Fruit fly (Drosophila melanogaster) whole organism, embryonic: ENCODE data around the gene CG2691.

ENCODE experiments used
- Antp ChIP-seq: fragments of 200-800 bp; sonication (Bioruptor generic); optimal IDR thresholded peaks from 3 replicates; lab custom pipeline; 2016; ENCODE audit warnings: missing biosample characterization, missing genetic modification characterization
- C15 ChIP-seq: fragments of 200-800 bp; sonication (Bioruptor generic); IDR thresholded peaks from 3 replicates; pipeline ENCODE4 v1.3.6; 2022; ENCODE audit warnings: missing biosample characterization, missing genetic modification characterization
- CG10209 ChIP-seq: fragments of 200-800 bp; sonication (Bioruptor generic); optimal IDR thresholded peaks from 3 replicates; lab custom pipeline; 2017; ENCODE audit warnings: missing biosample characterization, mild to moderate bottlenecking, missing genetic modification characterization, missing genetic modification reagents
- CG10274 ChIP-seq: fragments of 200-800 bp; sonication (Bioruptor generic); optimal IDR thresholded peaks from 3 replicates; lab custom pipeline; 2017; ENCODE audit warnings: missing biosample characterization, mild to moderate bottlenecking, missing genetic modification characterization
- CG10462 ChIP-seq: fragments of 200-800 bp; sonication (Bioruptor generic); optimal IDR thresholded peaks from 2 replicates; lab custom pipeline; 2016; ENCODE audit warnings: missing biosample characterization, missing genetic modification characterization
- CG11723 ChIP-seq: fragments of 200-800 bp; sonication (Bioruptor generic); optimal IDR thresholded peaks from 2 replicates; lab custom pipeline; 2017; ENCODE audit warnings: missing biosample characterization, mild to moderate bottlenecking, missing genetic modification characterization
- CG12155 ChIP-seq: fragments of 200-800 bp; sonication (Bioruptor generic); optimal IDR thresholded peaks from 3 replicates; lab custom pipeline; 2016; ENCODE audit warnings: missing biosample characterization, missing genetic modification characterization
- CG12236 ChIP-seq: fragments of 200-800 bp; sonication (Bioruptor generic); optimal IDR thresholded peaks from 2 replicates; lab custom pipeline; 2016; ENCODE audit warnings: missing biosample characterization, missing genetic modification characterization
- CG12299 ChIP-seq: fragments of 200-800 bp; sonication (Bioruptor generic); optimal IDR thresholded peaks from 2 replicates; lab custom pipeline; 2018; ENCODE audit warnings: missing biosample characterization, mild to moderate bottlenecking, missing genetic modification characterization
- CG13624 ChIP-seq: fragments of 200-800 bp; sonication (Bioruptor generic); optimal IDR thresholded peaks from 2 replicates; lab custom pipeline; 2016; ENCODE audit warnings: missing biosample characterization, missing genetic modification characterization
- CG15269 ChIP-seq: fragments of 200-800 bp; sonication (Bioruptor generic); optimal IDR thresholded peaks from 2 replicates; lab custom pipeline; 2018; ENCODE audit warnings: missing biosample characterization, mild to moderate bottlenecking, missing genetic modification characterization, moderate library complexity
- CG1602 ChIP-seq: fragments of 200-800 bp; sonication (Bioruptor generic); optimal IDR thresholded peaks from 3 replicates; lab custom pipeline; 2016; ENCODE audit warnings: missing biosample characterization, missing genetic modification characterization
- CG17829 ChIP-seq: fragments of 200-800 bp; optimal IDR thresholded peaks from 2 replicates; lab custom pipeline; 2019; ENCODE audit warnings: missing biosample characterization, mild to moderate bottlenecking, missing genetic modification characterization, moderate library complexity
- CG34224 ChIP-seq: fragments of 200-800 bp; sonication (Bioruptor generic); IDR thresholded peaks from 3 replicates; pipeline ENCODE4 v1.3.6; 2022; ENCODE audit warnings: missing biosample characterization, missing genetic modification characterization; ENCODE audit not compliant: partially characterized antibody
- CG34376 ChIP-seq: fragments of 200-800 bp; sonication (Bioruptor generic); optimal IDR thresholded peaks from 2 replicates; lab custom pipeline; 2018; ENCODE audit warnings: missing biosample characterization, mild to moderate bottlenecking, missing genetic modification characterization
- CG4707 ChIP-seq: fragments of 200-800 bp; sonication (Bioruptor generic); optimal IDR thresholded peaks from 2 replicates; lab custom pipeline; 2018; ENCODE audit warnings: missing biosample characterization, mild to moderate bottlenecking, missing genetic modification characterization, moderate library complexity
- CG5953 ChIP-seq: fragments of 200-800 bp; sonication (Bioruptor generic); IDR thresholded peaks from 2 replicates; pipeline ENCODE4 v1.3.6; 2022; ENCODE audit warnings: missing biosample characterization, missing genetic modification characterization
- CG6689 ChIP-seq: fragments of 200-800 bp; sonication (Bioruptor generic); IDR thresholded peaks from 2 replicates; pipeline ENCODE4 v1.3.6; 2022; ENCODE audit warnings: missing biosample characterization, missing genetic modification characterization
- CG7928 ChIP-seq: fragments of 200-800 bp; sonication (Bioruptor generic); optimal IDR thresholded peaks from 2 replicates; lab custom pipeline; 2017; ENCODE audit warnings: missing biosample characterization, mild to moderate bottlenecking, missing genetic modification characterization
- CoRest ChIP-seq: fragments of 200-800 bp; sonication (Bioruptor generic); optimal IDR thresholded peaks from 3 replicates; lab custom pipeline; 2018; ENCODE audit warnings: missing biosample characterization, mild to moderate bottlenecking, missing genetic modification characterization, moderate library complexity
- D ChIP-seq, 2 experiments: fragments of 200-800 bp in 1 of 2; fragments of >200 bp in 1 of 2; sonication (Bioruptor generic) in 1 of 2; optimal IDR thresholded peaks; 2 replicates in 1 of 2; 3 replicates in 1 of 2; lab custom pipeline; 2017; ENCODE audit warnings: mild to moderate bottlenecking in 1 of 2, missing biosample characterization in 1 of 2, missing genetic modification characterization in 1 of 2, missing genetic modification reagents in 1 of 2
- Hr78 ChIP-seq, 2 experiments: fragments of 200-800 bp in 1 of 2; fragments of >200 bp in 1 of 2; sonication (Bioruptor generic) in 1 of 2; optimal IDR thresholded peaks; 2 replicates each; lab custom pipeline; 2017 to 2019; ENCODE audit warnings: missing biosample characterization in 2 of 2, missing genetic modification characterization in 2 of 2, mild to moderate bottlenecking in 1 of 2, moderate library complexity in 1 of 2
- Jarid2 ChIP-seq: fragments of 200-800 bp; sonication (Bioruptor generic); optimal IDR thresholded peaks from 3 replicates; lab custom pipeline; 2017; ENCODE audit warnings: mild to moderate bottlenecking, missing biosample characterization, missing genetic modification reagents, missing genetic modification characterization
- MTF-1 ChIP-seq: fragments of 200-800 bp; sonication (Bioruptor generic); optimal IDR thresholded peaks from 2 replicates; lab custom pipeline; 2018; ENCODE audit warnings: missing biosample characterization, mild to moderate bottlenecking, missing genetic modification characterization, borderline replicate concordance
- NC2β ChIP-seq: fragments of 200-800 bp; sonication (Bioruptor generic); optimal IDR thresholded peaks from 2 replicates; lab custom pipeline; 2016; ENCODE audit warnings: missing biosample characterization, missing genetic modification characterization
- Side ChIP-seq: fragments of 200-800 bp; sonication (Bioruptor generic); optimal IDR thresholded peaks from 2 replicates; lab custom pipeline; 2016; ENCODE audit warnings: missing biosample characterization, missing genetic modification characterization
- Stat92E ChIP-seq, 3 experiments: fragments of >200 bp in 2 of 3; fragments of 200-800 bp in 1 of 3; sonication (Bioruptor generic) in 1 of 3; optimal IDR thresholded peaks; 2 replicates each; lab custom pipeline; 2017 to 2019; ENCODE audit warnings: missing biosample characterization in 3 of 3, missing genetic modification characterization in 3 of 3, mild to moderate bottlenecking in 1 of 3, moderate library complexity in 1 of 3
- Trl ChIP-seq, 3 experiments: fragments of >200 bp in 2 of 3; fragments of 200-800 bp in 1 of 3; sonication (Bioruptor generic) in 1 of 3; optimal IDR thresholded peaks; 2 replicates in 1 of 3; 3 replicates in 2 of 3; lab custom pipeline; 2016 to 2017; ENCODE audit warnings: missing biosample characterization in 1 of 3, missing genetic modification characterization in 1 of 3
- abd-A ChIP-seq: fragments of 200-800 bp; sonication (Bioruptor generic); optimal IDR thresholded peaks from 3 replicates; lab custom pipeline; 2019; ENCODE audit warnings: missing biosample characterization, mild to moderate bottlenecking, missing genetic modification characterization, moderate library complexity
- ap ChIP-seq: fragments of 200-800 bp; sonication (Bioruptor generic); IDR thresholded peaks from 2 replicates; pipeline ENCODE4 v1.3.6; 2022; ENCODE audit warnings: missing biosample characterization, missing genetic modification characterization
- ase ChIP-seq: fragments of 200-800 bp; sonication (Bioruptor generic); IDR thresholded peaks from 3 replicates; pipeline ENCODE4 v1.3.6; 2022; ENCODE audit warnings: missing biosample characterization, missing genetic modification characterization
- az2 ChIP-seq: fragments of 200-800 bp; sonication (Bioruptor generic); optimal IDR thresholded peaks from 3 replicates; lab custom pipeline; 2016; ENCODE audit warnings: missing biosample characterization, missing genetic modification characterization
- br ChIP-seq: fragments of >200 bp; optimal IDR thresholded peaks from 2 replicates; lab custom pipeline; 2017
- danr ChIP-seq: fragments of 200-800 bp; sonication (Bioruptor generic); IDR thresholded peaks from 2 replicates; pipeline ENCODE4 v1.3.6; 2022; ENCODE audit warnings: missing biosample characterization, missing genetic modification characterization
- disco-r ChIP-seq: fragments of 200-800 bp; sonication (Bioruptor generic); optimal IDR thresholded peaks from 2 replicates; lab custom pipeline; 2016; ENCODE audit warnings: missing biosample characterization, missing genetic modification characterization
- dmrt11E ChIP-seq: fragments of 200-800 bp; sonication (Bioruptor generic); optimal IDR thresholded peaks from 3 replicates; lab custom pipeline; 2018; ENCODE audit warnings: missing biosample characterization, mild to moderate bottlenecking, missing genetic modification characterization, moderate library complexity
- dpn ChIP-seq, 2 experiments: fragments of 200-800 bp; sonication (Bioruptor generic); optimal IDR thresholded peaks; 3 replicates each; lab custom pipeline; 2016; ENCODE audit warnings: missing biosample characterization in 2 of 2, missing genetic modification characterization in 2 of 2
- ewg ChIP-seq: fragments of 200-800 bp; sonication (Bioruptor generic); optimal IDR thresholded peaks from 3 replicates; lab custom pipeline; 2017; ENCODE audit warnings: mild to moderate bottlenecking, missing biosample characterization, missing genetic modification reagents, missing genetic modification characterization
- fd3F ChIP-seq: fragments of 200-800 bp; sonication (Bioruptor generic); optimal IDR thresholded peaks from 2 replicates; lab custom pipeline; 2018; ENCODE audit warnings: missing biosample characterization, mild to moderate bottlenecking, missing genetic modification characterization, moderate library complexity
- ham ChIP-seq: fragments of 200-800 bp; sonication (Bioruptor generic); IDR thresholded peaks from 2 replicates; pipeline ENCODE4 v1.3.6; 2022; ENCODE audit warnings: missing biosample characterization, missing genetic modification characterization
- lbe ChIP-seq: fragments of 200-800 bp; sonication (Bioruptor generic); optimal IDR thresholded peaks from 2 replicates; lab custom pipeline; 2016; ENCODE audit warnings: missing biosample characterization, mild to moderate bottlenecking, missing genetic modification characterization
- lmd ChIP-seq: fragments of 200-800 bp; sonication (Bioruptor generic); IDR thresholded peaks from 2 replicates; pipeline ENCODE4 v1.3.6; 2022; ENCODE audit warnings: missing biosample characterization, missing genetic modification characterization
- odd ChIP-seq: fragments of 200-800 bp; sonication (Bioruptor generic); optimal IDR thresholded peaks from 2 replicates; lab custom pipeline; 2017; ENCODE audit warnings: missing biosample characterization, mild to moderate bottlenecking, missing genetic modification characterization
- pfk ChIP-seq: fragments of 200-800 bp; sonication (Bioruptor generic); optimal IDR thresholded peaks from 2 replicates; lab custom pipeline; 2018; ENCODE audit warnings: missing biosample characterization, mild to moderate bottlenecking, missing genetic modification characterization, moderate library complexity
- ranshi ChIP-seq: fragments of 200-800 bp; sonication (Bioruptor generic); IDR thresholded peaks from 2 replicates; pipeline ENCODE4 v1.3.6; 2022; ENCODE audit warnings: missing biosample characterization, missing genetic modification characterization
- schlank ChIP-seq: fragments of 200-800 bp; sonication (Bioruptor generic); optimal IDR thresholded peaks from 2 replicates; lab custom pipeline; 2018; ENCODE audit warnings: missing biosample characterization, mild to moderate bottlenecking, missing genetic modification characterization
- tap ChIP-seq: fragments of 200-800 bp; optimal IDR thresholded peaks from 3 replicates; lab custom pipeline; 2019; ENCODE audit warnings: missing biosample characterization, mild to moderate bottlenecking, missing genetic modification characterization, moderate library complexity
- trem ChIP-seq: fragments of 200-800 bp; optimal IDR thresholded peaks from 3 replicates; lab custom pipeline; 2019; ENCODE audit warnings: missing biosample characterization, mild to moderate bottlenecking, missing genetic modification characterization, moderate library complexity
- unpg ChIP-seq: fragments of 200-800 bp; sonication (Bioruptor generic); optimal IDR thresholded peaks from 3 replicates; lab custom pipeline; 2018; ENCODE audit warnings: missing biosample characterization, mild to moderate bottlenecking, missing genetic modification characterization, moderate library complexity
- usp ChIP-seq: fragments of >200 bp; optimal IDR thresholded peaks from 2 replicates; lab custom pipeline; 2017; ENCODE audit warnings: missing biosample characterization, missing genetic modification characterization
- vfl ChIP-seq: fragments of 200-800 bp; sonication (Bioruptor generic); optimal IDR thresholded peaks from 2 replicates; lab custom pipeline; 2016; ENCODE audit warnings: missing biosample characterization, missing genetic modification characterization

Gene CG2691

dm6 chrX:13611884-13612283 lies 12.3 kb downstream of the CG2691 start, which contains the start of the genes Ndc80 and BthD (continued):
- no peak for TF ChIP-seq ham (GFP tag; lab: Robert Waterston, UW)
- TF ChIP-seq CG1602 (GFP tag; lab: Kevin White, UChicago), result no peak
- no peak for TF ChIP-seq dpn (GFP tag; optimal IDR thresholded peaks at IDR 0.05; lab: Kevin White, UChicago)
- TF ChIP-seq CG6689 (GFP tag; lab: Robert Waterston, UW), result no peak
- no peak for TF ChIP-seq NC2β
- TF ChIP-seq CG10274 (GFP tag; lab: Kevin White, UChicago), result no peak
- no peak for TF ChIP-seq MTF-1 (GFP tag; lab: Kevin White, UChicago)
- no peak for TF ChIP-seq Antp
- TF ChIP-seq br (lab: Kevin White, UChicago), result no peak
- TF ChIP-seq Hr78 (GFP tag; optimal IDR thresholded peaks at IDR 0.05; lab: Kevin White, UChicago), result no peak
- TF ChIP-seq CG5953 (GFP tag; lab: Robert Waterston, UW), result no peak
- TF ChIP-seq CG34376, result no peak
- no peak for TF ChIP-seq pfk (GFP tag; lab: Kevin White, UChicago)
- no peak for TF ChIP-seq disco-r
- no peak for TF ChIP-seq lbe (GFP tag; lab: Kevin White, UChicago)
- TF ChIP-seq vfl, result no peak
- no peak for TF ChIP-seq CG15269 (tag; lab: Kevin White, UChicago)
- peak; percentile 48 for TF ChIP-seq CG13624 (GFP tag; lab: Kevin White, UChicago)
- TF ChIP-seq fd3F (GFP tag; lab: Kevin White, UChicago), result no peak
- no peak for TF ChIP-seq tap (tag; lab: Kevin White, UChicago)
- TF ChIP-seq CG17829, result no peak
- TF ChIP-seq abd-A (tag; lab: Kevin White, UChicago), result no peak
- TF ChIP-seq CG12299 (tag; lab: Kevin White, UChicago), result no peak
- no peak for TF ChIP-seq Jarid2 (GFP tag; lab: Kevin White, UChicago)
- no peak for TF ChIP-seq schlank (tag; lab: Kevin White, UChicago)
- no peak for TF ChIP-seq CG4707 (GFP tag; lab: Kevin White, UChicago)
- no peak for TF ChIP-seq CG12236 (GFP tag; lab: Kevin White, UChicago)
- TF ChIP-seq CG12155, result no peak
- no peak for TF ChIP-seq danr (GFP tag; lab: Robert Waterston, UW)
- no peak for TF ChIP-seq usp (GFP tag; lab: Kevin White, UChicago)
- TF ChIP-seq Side (GFP tag; lab: Kevin White, UChicago), result no peak
- TF ChIP-seq trem (tag; lab: Kevin White, UChicago), result peak; percentile 30
- no peak for TF ChIP-seq CG10462 (GFP tag; lab: Kevin White, UChicago)
- TF ChIP-seq D (optimal IDR thresholded peaks at IDR 0.05; lab: Kevin White, UChicago), result no peak
- TF ChIP-seq D (GFP tag; optimal IDR thresholded peaks at IDR 0.05; lab: Kevin White, UChicago), result no peak
- no peak for TF ChIP-seq ranshi
- TF ChIP-seq CG34224, result peak; percentile 70
- no peak for TF ChIP-seq Trl (optimal IDR thresholded peaks at IDR 0.05; lab: Kevin White, UChicago)
- no peak for TF ChIP-seq Trl (GFP tag; optimal IDR thresholded peaks at IDR 0.05; lab: Kevin White, UChicago)
- peak; percentile 90 for TF ChIP-seq CG7928 (GFP tag; lab: Kevin White, UChicago)
- no peak for TF ChIP-seq ap (GFP tag; lab: Robert Waterston, UW)
- no peak for TF ChIP-seq unpg
- no peak for TF ChIP-seq CG11723 (GFP tag; lab: Kevin White, UChicago)
- no peak for TF ChIP-seq CoRest (tag; lab: Kevin White, UChicago)
- TF ChIP-seq Stat92E (GFP tag; optimal IDR thresholded peaks at IDR 0.05; lab: Kevin White, UChicago), result no peak
- TF ChIP-seq az2, result no peak
- TF ChIP-seq odd (GFP tag; lab: Kevin White, UChicago), result no peak
- TF ChIP-seq ewg (GFP tag; lab: Kevin White, UChicago), result peak; percentile 25
- TF ChIP-seq C15 (GFP tag; lab: Robert Waterston, UW), result no peak
- no peak for TF ChIP-seq ase (GFP tag; lab: Robert Waterston, UW)
- TF ChIP-seq CG10209, result no peak
- no peak for TF ChIP-seq dmrt11E (tag; lab: Kevin White, UChicago)
- no peak for TF ChIP-seq lmd (GFP tag; lab: Robert Waterston, UW)
